Fruit fly (Drosophila melanogaster) whole organism, prepupa: ENCODE measurements around the gene CG9986.

Experiments used
- Blimp-1 ChIP-seq: fragments of 200-800 bp; sonication (Bioruptor generic); optimal IDR thresholded peaks from 3 replicates; lab custom pipeline; 2017; ENCODE audit warnings: missing biosample characterization, missing genetic modification characterization, mild to moderate bottlenecking, moderate library complexity, missing genetic modification reagents
- CG10631 ChIP-seq: fragments of 200-800 bp; sonication (Bioruptor generic); optimal IDR thresholded peaks from 2 replicates; lab custom pipeline; 2016; ENCODE audit warnings: missing biosample characterization, missing genetic modification characterization
- CG11762 ChIP-seq: fragments of 200-800 bp; sonication (Bioruptor generic); optimal IDR thresholded peaks from 3 replicates; lab custom pipeline; 2016; ENCODE audit warnings: missing biosample characterization, missing genetic modification characterization; ENCODE audit not compliant: insufficient read depth
- CG11902 ChIP-seq: fragments of 200-800 bp; sonication (Bioruptor generic); optimal IDR thresholded peaks from 3 replicates; lab custom pipeline; 2016; ENCODE audit warnings: missing biosample characterization, missing genetic modification characterization
- CG1621 ChIP-seq: fragments of 200-800 bp; sonication (Bioruptor generic); optimal IDR thresholded peaks from 3 replicates; lab custom pipeline; 2018; ENCODE audit warnings: missing biosample characterization, mild to moderate bottlenecking, missing genetic modification characterization
- CG16779 ChIP-seq: fragments of 200-800 bp; sonication (Bioruptor generic); optimal IDR thresholded peaks from 3 replicates; lab custom pipeline; 2017; ENCODE audit warnings: missing biosample characterization, mild to moderate bottlenecking, missing genetic modification characterization
- CG3032 ChIP-seq: fragments of 200-800 bp; optimal IDR thresholded peaks from 2 replicates; lab custom pipeline; 2019; ENCODE audit warnings: missing biosample characterization, mild to moderate bottlenecking, missing genetic modification characterization, moderate library complexity
- CG3919 ChIP-seq: fragments of 200-800 bp; sonication (Bioruptor generic); optimal IDR thresholded peaks from 3 replicates; lab custom pipeline; 2016; ENCODE audit warnings: missing biosample characterization, missing genetic modification characterization
- CG6163 ChIP-seq: fragments of 200-800 bp; sonication (Bioruptor generic); IDR thresholded peaks from 3 replicates; pipeline ENCODE4 v1.3.6; 2022; ENCODE audit warnings: missing biosample characterization, missing genetic modification characterization
- CG6276 ChIP-seq: fragments of 200-800 bp; sonication (Bioruptor generic); optimal IDR thresholded peaks from 2 replicates; lab custom pipeline; 2017; ENCODE audit warnings: missing biosample characterization, mild to moderate bottlenecking, missing genetic modification characterization
- CG6792 ChIP-seq: fragments of 200-800 bp; sonication (Bioruptor generic); optimal IDR thresholded peaks from 3 replicates; lab custom pipeline; 2016; ENCODE audit warnings: missing biosample characterization, missing genetic modification characterization
- CG6808 ChIP-seq: fragments of 200-800 bp; sonication (Bioruptor generic); optimal IDR thresholded peaks from 3 replicates; lab custom pipeline; 2017; ENCODE audit warnings: missing biosample characterization, missing genetic modification characterization, mild to moderate bottlenecking, moderate library complexity, missing genetic modification reagents
- CG6854 ChIP-seq: fragments of 200-800 bp; sonication (Bioruptor generic); optimal IDR thresholded peaks from 2 replicates; lab custom pipeline; 2017; ENCODE audit warnings: missing biosample characterization, mild to moderate bottlenecking, missing genetic modification characterization
- CG7368 ChIP-seq: fragments of 200-800 bp; sonication (Bioruptor generic); optimal IDR thresholded peaks from 3 replicates; lab custom pipeline; 2016; ENCODE audit warnings: missing biosample characterization, missing genetic modification characterization
- CG8119 ChIP-seq: fragments of 200-800 bp; sonication (Bioruptor generic); IDR thresholded peaks from 3 replicates; pipeline ENCODE4 v1.3.6; 2022; ENCODE audit warnings: missing biosample characterization, missing genetic modification characterization
- CG9139 ChIP-seq: fragments of 200-800 bp; sonication (Bioruptor generic); optimal IDR thresholded peaks from 3 replicates; lab custom pipeline; 2017; ENCODE audit warnings: missing biosample characterization, mild to moderate bottlenecking, missing genetic modification characterization
- Eip78C ChIP-seq: fragments of 200-800 bp; sonication (Bioruptor generic); peaks from one replicate; lab custom pipeline; 2016; ENCODE audit warnings: missing biosample characterization, missing genetic modification characterization
- Eip93F ChIP-seq: fragments of 200-800 bp; sonication (Bioruptor generic); optimal IDR thresholded peaks from 2 replicates; lab custom pipeline; 2016; ENCODE audit warnings: missing biosample characterization, mild to moderate bottlenecking, missing genetic modification characterization
- Gug ChIP-seq: fragments of 200-800 bp; sonication (Bioruptor generic); IDR thresholded peaks from 2 replicates; pipeline ENCODE4 v1.3.6; 2022; ENCODE audit warnings: missing biosample characterization, missing genetic modification characterization
- Hr38 ChIP-seq: sonication (Bioruptor generic); optimal IDR thresholded peaks from 2 replicates; lab custom pipeline; 2016; ENCODE audit warnings: missing biosample characterization, missing genetic modification characterization
- Hr39 ChIP-seq: fragments of 200-800 bp; sonication (Bioruptor generic); optimal IDR thresholded peaks from 2 replicates; lab custom pipeline; 2016; ENCODE audit warnings: missing biosample characterization, missing genetic modification characterization
- Hr4 ChIP-seq: fragments of 200-800 bp; sonication (Bioruptor generic); optimal IDR thresholded peaks from 3 replicates; lab custom pipeline; 2016; ENCODE audit warnings: missing biosample characterization, missing genetic modification characterization
- Lpt ChIP-seq: fragments of 200-800 bp; sonication (Bioruptor generic); optimal IDR thresholded peaks from 3 replicates; lab custom pipeline; 2016; ENCODE audit warnings: missing biosample characterization, missing genetic modification characterization
- Met ChIP-seq: fragments of 200-800 bp; sonication (Bioruptor generic); optimal IDR thresholded peaks from 3 replicates; lab custom pipeline; 2016; ENCODE audit warnings: missing biosample characterization, missing genetic modification characterization
- OdsH ChIP-seq: fragments of 200-800 bp; sonication (Bioruptor generic); optimal IDR thresholded peaks from 3 replicates; lab custom pipeline; 2016; ENCODE audit warnings: missing biosample characterization, missing genetic modification characterization
- Smox ChIP-seq: fragments of 200-800 bp; sonication (Bioruptor generic); optimal IDR thresholded peaks from 3 replicates; lab custom pipeline; 2016; ENCODE audit warnings: missing biosample characterization, missing genetic modification characterization
- Sox14 ChIP-seq: fragments of 200-800 bp; sonication (Bioruptor generic); optimal IDR thresholded peaks from 3 replicates; lab custom pipeline; 2016; ENCODE audit warnings: missing biosample characterization, missing genetic modification characterization
- Sox15 ChIP-seq: fragments of 200-800 bp; sonication (Bioruptor generic); optimal IDR thresholded peaks from 3 replicates; lab custom pipeline; 2016; ENCODE audit warnings: missing biosample characterization, missing genetic modification characterization
- cyc ChIP-seq: fragments of 200-800 bp; sonication (Bioruptor generic); optimal IDR thresholded peaks from 3 replicates; lab custom pipeline; 2016; ENCODE audit warnings: missing biosample characterization, missing genetic modification characterization
- dac ChIP-seq: fragments of 200-800 bp; sonication (Bioruptor generic); optimal IDR thresholded peaks from 2 replicates; lab custom pipeline; 2017; ENCODE audit warnings: missing biosample characterization, mild to moderate bottlenecking, missing genetic modification characterization
- dsx ChIP-seq: fragments of 200-800 bp; optimal IDR thresholded peaks from 3 replicates; lab custom pipeline; 2019; ENCODE audit warnings: missing biosample characterization, mild to moderate bottlenecking, missing genetic modification characterization, moderate library complexity; ENCODE audit not compliant: poor library complexity, severe bottlenecking
- fd59A ChIP-seq: fragments of 200-800 bp; sonication (Bioruptor generic); optimal IDR thresholded peaks from 2 replicates; lab custom pipeline; 2017; ENCODE audit warnings: missing biosample characterization, mild to moderate bottlenecking, missing genetic modification characterization, missing genetic modification reagents
- fd85E ChIP-seq: fragments of 200-800 bp; sonication (Bioruptor generic); optimal IDR thresholded peaks from 3 replicates; lab custom pipeline; 2016; ENCODE audit warnings: missing biosample characterization, missing genetic modification characterization
- fkh ChIP-seq: fragments of 200-800 bp; sonication (Bioruptor generic); optimal IDR thresholded peaks from 3 replicates; lab custom pipeline; 2017; ENCODE audit warnings: missing biosample characterization, mild to moderate bottlenecking, missing genetic modification characterization, moderate library complexity
- net ChIP-seq: fragments of 200-800 bp; sonication (Bioruptor generic); optimal IDR thresholded peaks from 3 replicates; lab custom pipeline; 2016; ENCODE audit warnings: missing biosample characterization, missing genetic modification characterization
- salr ChIP-seq, 2 experiments: fragments of 200-800 bp; sonication (Bioruptor generic); optimal IDR thresholded peaks; 3 replicates each; lab custom pipeline; 2016 to 2018; ENCODE audit warnings: missing biosample characterization in 2 of 2, missing genetic modification characterization in 2 of 2, mild to moderate bottlenecking in 1 of 2
- ss ChIP-seq, 2 experiments: fragments of 200-800 bp; sonication (Bioruptor generic); optimal IDR thresholded peaks; 2 replicates in 1 of 2; 3 replicates in 1 of 2; lab custom pipeline; 2017 to 2018; ENCODE audit warnings: mild to moderate bottlenecking in 2 of 2, missing biosample characterization in 2 of 2, missing genetic modification characterization in 2 of 2, moderate library complexity in 1 of 2
- topi ChIP-seq: fragments of 200-800 bp; sonication (Bioruptor generic); optimal IDR thresholded peaks from 3 replicates; lab custom pipeline; 2016; ENCODE audit warnings: missing biosample characterization, missing genetic modification characterization
- vri ChIP-seq: fragments of 200-800 bp; sonication (Bioruptor generic); optimal IDR thresholded peaks from 3 replicates; lab custom pipeline; 2016; ENCODE audit warnings: missing biosample characterization, mild to moderate bottlenecking, missing genetic modification characterization

CG9986 gene

dm6 chr3R:28633746-28634145 is 27.9 kb downstream of the CG9986 start (continued):
- TF ChIP-seq fkh (GFP tag; lab: Kevin White, UChicago) (no peak), Met (GFP tag; lab: Kevin White, UChicago) (peak; percentile 80), CG7368 (GFP tag; lab: Kevin White, UChicago) (peak; percentile 51), CG3919 (GFP tag; lab: Kevin White, UChicago) (peak; percentile 72), salr (GFP tag; optimal IDR thresholded peaks at IDR 0.05; lab: Kevin White, UChicago) (peak in 1 of 2 experiments; percentile 56), Blimp-1 (GFP tag; lab: Kevin White, UChicago) (peak; percentile 8), ss (GFP tag; optimal IDR thresholded peaks at IDR 0.05; lab: Kevin White, UChicago) (peak in 1 of 2 experiments; percentile 11), CG11762 (GFP tag; lab: Kevin White, UChicago) (peak; percentile 59), OdsH (GFP tag; lab: Kevin White, UChicago) (peak; percentile 81), CG3032 (tag; lab: Kevin White, UChicago) (peak; percentile 24), Hr38 (GFP tag; lab: Kevin White, UChicago) (no peak), CG16779 (tag; lab: Kevin White, UChicago) (peak; percentile 48), CG8119 (GFP tag; lab: Robert Waterston, UW) (peak; percentile 86)

DNA sequence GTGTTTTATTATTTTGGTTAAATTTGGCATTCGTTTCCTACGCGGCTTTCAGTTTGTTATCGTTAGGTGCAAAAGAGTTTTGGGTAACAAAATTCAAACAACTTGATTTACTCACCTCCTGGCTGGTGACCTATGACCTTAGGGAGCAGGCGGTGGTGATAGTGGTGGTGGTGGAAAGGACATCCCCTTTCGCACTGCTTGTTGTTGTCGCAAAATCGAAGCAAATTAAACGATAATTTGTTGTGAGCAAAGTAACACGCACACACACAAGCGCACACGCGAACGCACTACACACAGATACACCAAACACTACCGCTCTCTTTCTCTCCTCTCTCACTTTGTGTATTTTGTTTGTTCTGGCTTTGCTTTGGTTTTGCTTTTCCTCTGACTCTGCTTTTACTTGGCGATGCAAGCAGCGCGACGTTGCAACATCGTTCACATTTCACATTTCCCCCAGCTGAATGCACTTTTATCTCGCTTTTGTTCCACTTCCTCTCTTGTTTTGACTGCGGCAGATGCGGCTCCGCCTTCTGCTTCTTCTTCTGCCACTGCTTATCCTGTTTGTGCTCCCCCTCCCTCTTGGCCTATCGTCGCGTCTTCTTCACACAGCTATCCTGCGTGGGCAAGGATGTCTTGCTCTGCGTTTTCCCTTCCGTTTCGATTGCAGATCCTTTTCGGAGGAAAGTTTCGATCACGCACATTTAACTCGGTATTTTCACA is 28.5 kb downstream of the CG9986 start:
- TF ChIP-seq Sox14 (GFP tag; lab: Kevin White, UChicago) (no peak), Hr38 (GFP tag; lab: Kevin White, UChicago) (no peak), fd85E (GFP tag; lab: Kevin White, UChicago) (no peak), CG7368 (GFP tag; lab: Kevin White, UChicago) (no peak), dac (GFP tag; lab: Kevin White, UChicago) (no peak), vri (GFP tag; lab: Kevin White, UChicago) (no peak), CG11902 (GFP tag; lab: Kevin White, UChicago) (no peak), CG1621 (tag; lab: Kevin White, UChicago) (peak; percentile 6), Sox15 (GFP tag; lab: Kevin White, UChicago) (no peak), CG10631 (GFP tag; lab: Kevin White, UChicago) (no peak), Blimp-1 (GFP tag; lab: Kevin White, UChicago) (no peak), CG6163 (GFP tag; lab: Robert Waterston, UW) (peak; percentile 30; the same call in 1 of the 3 replicates), topi (GFP tag; lab: Kevin White, UChicago) (peak; percentile 8), Smox (GFP tag; lab: Kevin White, UChicago) (peak; percentile 5), Eip93F (GFP tag; lab: Kevin White, UChicago) (no peak), fd59A (no peak), Lpt (peak; percentile 2), dsx (GFP tag; lab: Kevin White, UChicago) (peak; percentile 46), Hr39 (GFP tag; lab: Kevin White, UChicago) (no peak), Hr4 (no peak), cyc (GFP tag; lab: Kevin White, UChicago) (no peak), CG6854 (peak; percentile 82), CG6276 (GFP tag; lab: Kevin White, UChicago) (no peak), CG9139 (GFP tag; lab: Kevin White, UChicago) (peak; percentile 21), Eip78C (no peak), fkh (GFP tag; lab: Kevin White, UChicago) (peak; percentile 40), CG6808 (GFP tag; lab: Kevin White, UChicago) (peak; percentile 48), net (GFP tag; lab: Kevin White, UChicago) (no peak), ss (GFP tag; optimal IDR thresholded peaks at IDR 0.05; lab: Kevin White, UChicago) (peak; percentile 54 to 63), CG6792 (no peak), Gug (GFP tag; lab: Robert Waterston, UW) (no peak)
